Worm (Caenorhabditis elegans) whole organism, early embryonic: ENCODE data around the gene msa-1.

Experiments
- B0310.2 ChIP-seq: sonication (generic microtip); optimal IDR thresholded peaks from 2 replicates; lab custom pipeline; 2016; ENCODE audit warnings: mild to moderate bottlenecking, missing genetic modification characterization, missing compliant biosample characterization
- F13C5.2 ChIP-seq: sonication (generic microtip); optimal IDR thresholded peaks from 2 replicates; lab custom pipeline; 2017; ENCODE audit warnings: mild to moderate bottlenecking, missing genetic modification characterization, inconsistent platforms, missing compliant biosample characterization
- aly-1 ChIP-seq: sonication (generic microtip); optimal IDR thresholded peaks from 2 replicates; lab custom pipeline; 2016; ENCODE audit warnings: missing genetic modification characterization, missing compliant biosample characterization
- ama-1 ChIP-seq: fragments of 150-350 bp; optimal IDR thresholded peaks from 2 replicates; lab custom pipeline; 2014
- ceh-13 ChIP-seq: fragments of 200-800 bp; sonication (Bioruptor generic); optimal IDR thresholded peaks from 2 replicates; lab custom pipeline; 2018; ENCODE audit warnings: mild to moderate bottlenecking, missing genetic modification characterization, missing compliant biosample characterization
- ceh-36 ChIP-seq: sonication (generic microtip); optimal IDR thresholded peaks from 2 replicates; lab custom pipeline; 2016; ENCODE audit warnings: missing genetic modification characterization, inconsistent platforms, missing compliant biosample characterization
- ets-7 ChIP-seq: sonication (generic microtip); optimal IDR thresholded peaks from 2 replicates; lab custom pipeline; 2016; ENCODE audit warnings: missing genotype, missing genetic modification characterization, missing compliant biosample characterization
- flt-1 ChIP-seq: fragments of 200-800 bp; sonication (Bioruptor generic); IDR thresholded peaks from 2 replicates; pipeline ENCODE4 v1.3.6; 2022; ENCODE audit warnings: missing genetic modification characterization, missing compliant biosample characterization
- hmbx-1 ChIP-seq: sonication (generic microtip); optimal IDR thresholded peaks from 2 replicates; lab custom pipeline; 2016; ENCODE audit warnings: mild to moderate bottlenecking, missing genetic modification characterization, missing compliant biosample characterization
- hmg-4 ChIP-seq: fragments of 200-800 bp; sonication (Bioruptor generic); optimal IDR thresholded peaks from 2 replicates; lab custom pipeline; 2018; ENCODE audit warnings: mild to moderate bottlenecking, missing genetic modification characterization, missing compliant biosample characterization
- hnd-1 ChIP-seq: sonication (generic microtip); optimal IDR thresholded peaks from 2 replicates; lab custom pipeline; 2016; ENCODE audit warnings: missing genetic modification characterization, missing compliant biosample characterization
- pes-1 ChIP-seq: fragments of 200-800 bp; sonication (Bioruptor generic); IDR thresholded peaks from 2 replicates; pipeline ENCODE4 v1.3.6; 2022; ENCODE audit warnings: missing genetic modification reagents, missing genetic modification characterization, missing compliant biosample characterization
- scrt-1 ChIP-seq: fragments of 200-800 bp; sonication (Bioruptor generic); IDR thresholded peaks from 2 replicates; pipeline ENCODE4 v1.3.6; 2022; ENCODE audit warnings: missing genetic modification characterization, missing compliant biosample characterization
- sea-1 ChIP-seq: fragments of 200-800 bp; sonication (Bioruptor generic); conservative IDR thresholded peaks from 2 replicates; pipeline ENCODE4 v1.3.6; 2022; ENCODE audit warnings: missing genetic modification characterization, missing compliant biosample characterization

ce11 chrIV:9074244-9074723, 14.1 kb upstream of the msa-1 start, which contains the start of gene mppb-1:
- no peak for TF ChIP-seq ama-1
- TF ChIP-seq hmg-4 (GFP tag; lab: Kevin White, UChicago): no peak
- TF ChIP-seq flt-1: no peak
- TF ChIP-seq pes-1: no peak
- no peak for TF ChIP-seq hnd-1 (tag; lab: Kevin White, UChicago)
- peak; percentile 25 for TF ChIP-seq ets-7
- no peak for TF ChIP-seq B0310.2 (tag; lab: Kevin White, UChicago)
- TF ChIP-seq ceh-13: no peak
- no peak for TF ChIP-seq scrt-1 (GFP tag; lab: Robert Waterston, UW)
- peak; percentile 23 for TF ChIP-seq F13C5.2 (tag; lab: Kevin White, UChicago)
- TF ChIP-seq hmbx-1 (tag; lab: Kevin White, UChicago): no peak
- TF ChIP-seq sea-1 (GFP tag; lab: Robert Waterston, UW): no peak
- TF ChIP-seq aly-1: no peak
- no peak for TF ChIP-seq ceh-36 (tag; lab: Kevin White, UChicago)
